Worm (Caenorhabditis elegans): ENCODE data around the gene C16C8.12.
"Not testable (repeated sequence)": the region's sequence is repeated elsewhere in the genome, so short reads cannot be mapped to it uniquely, and the experiment has no call there.

Gene C16C8.12

DNA sequence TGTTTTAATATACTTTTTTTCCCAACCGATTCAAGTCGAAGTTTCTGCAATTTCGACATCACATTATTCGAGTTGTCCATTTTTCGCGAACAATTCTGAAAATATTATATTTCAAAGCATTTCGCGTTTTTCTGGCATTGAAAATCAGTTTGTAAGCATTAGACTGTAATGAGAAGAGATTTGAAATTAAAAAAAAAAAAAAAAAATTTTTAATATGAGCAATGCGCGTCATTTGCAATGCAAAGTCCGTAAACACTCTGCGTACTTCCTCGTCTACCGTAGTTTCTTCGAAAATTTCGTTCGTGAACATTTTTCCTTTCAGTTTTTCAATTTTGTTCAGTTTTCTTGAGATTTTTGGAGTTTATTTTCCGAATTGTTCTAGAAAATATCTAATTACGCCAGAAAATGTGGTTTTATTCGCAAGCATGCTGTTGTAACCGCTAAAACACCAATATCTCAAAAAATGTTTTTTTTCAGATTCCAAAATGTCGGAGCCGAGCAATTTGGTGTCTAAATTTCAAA lies 7.2 kb upstream of the C16C8.12 start, which contains the start of the genes C16C8.5 and C16C8.16:
C16C8.5 (minus strand) TSS at position 101 of the 522 bp plus-strand sequence.
C16C8.16 (plus strand) TSS at position 472 of the 522 bp plus-strand sequence.
- TF ChIP-seq lin-14 (GFP tag; optimal IDR thresholded peaks at IDR 0.05) (no peak), lsy-2 (tag; optimal IDR thresholded peaks at IDR 0.05) (no peak), efl-3 (GFP tag; optimal IDR thresholded peaks at IDR 0.05) (no peak)

DNA sequence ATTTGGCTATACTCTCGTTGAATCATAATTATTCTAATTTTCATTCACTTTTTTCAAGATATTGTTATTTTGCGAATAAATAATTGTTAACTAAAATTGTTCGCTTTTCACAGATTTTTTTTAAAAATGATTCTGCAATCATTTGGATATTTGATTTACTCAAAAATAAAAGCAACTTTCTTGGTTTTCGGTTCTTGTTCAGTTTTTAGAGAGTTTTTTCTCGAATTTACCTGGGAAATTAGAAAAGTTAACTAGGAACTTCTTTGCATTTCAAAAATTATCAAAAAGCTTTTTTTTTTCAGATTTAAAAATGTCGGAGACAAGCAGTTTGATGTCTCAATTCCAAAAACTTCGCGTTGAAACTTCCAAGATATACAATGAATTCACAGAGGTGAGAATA lies 5.9 kb upstream of the C16C8.12 start, which contains the start of the genes C16C8.20 and gldi-6:
C16C8.20 (plus strand) TSS at position 301 of the 400 bp plus-strand sequence.
gldi-6 (plus strand) TSS at position 301 of the 400 bp plus-strand sequence.
- TF ChIP-seq lin-39 (tag; optimal IDR thresholded peaks at IDR 0.05), result no peak

DNA sequence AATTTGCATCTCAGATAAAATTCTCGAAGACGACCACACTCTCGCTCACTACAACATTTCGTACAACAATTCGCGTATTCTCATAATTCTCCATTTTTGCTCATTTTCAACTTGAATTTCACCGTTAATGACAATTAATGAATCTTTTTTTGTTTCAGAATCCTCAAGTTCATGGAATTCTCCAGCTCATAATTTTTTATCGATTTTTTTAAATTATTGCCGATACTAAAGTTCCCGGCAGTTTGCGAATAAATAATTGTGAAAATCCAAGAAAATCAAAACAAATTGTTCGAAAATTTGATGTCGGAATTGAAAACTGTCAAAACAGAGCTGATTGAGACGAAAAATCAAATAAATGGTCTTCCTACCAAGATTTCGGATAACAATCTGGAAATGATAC lies 4.6 kb upstream of the C16C8.12 start, which contains the start of gene C16C8.21:
C16C8.21 (plus strand) TSS at position 301 of the 400 bp plus-strand sequence.
- no peak for TF ChIP-seq fkh-10 (GFP tag; optimal IDR thresholded peaks at IDR 0.05)

- TF ChIP-seq lin-15B (tag; optimal IDR thresholded peaks at IDR 0.05) (no peak), C16A3.4 (tag; optimal IDR thresholded peaks at IDR 0.05) (no peak), efl-3 (GFP tag; optimal IDR thresholded peaks at IDR 0.05) (no peak), egl-27 (tag; optimal IDR thresholded peaks at IDR 0.05) (no peak), lir-3 (tag; optimal IDR thresholded peaks at IDR 0.05; ENCODE audit: poor library complexity) (no peak), alr-1 (tag; optimal IDR thresholded peaks at IDR 0.05; ENCODE audit: borderline replicate concordance) (no peak), nhr-11 (tag; optimal IDR thresholded peaks at IDR 0.05) (no peak), vab-15 (tag; optimal IDR thresholded peaks at IDR 0.05) (no peak), efl-1 (optimal IDR thresholded peaks at IDR 0.05) (no peak), efl-1 (GFP tag; optimal IDR thresholded peaks at IDR 0.05 in 1 of 2) (no peak), fkh-4 (tag; optimal IDR thresholded peaks at IDR 0.05; ENCODE audit: borderline replicate concordance) (no peak), fkh-10 (GFP tag; optimal IDR thresholded peaks at IDR 0.05) (no peak), nhr-28 (tag; optimal IDR thresholded peaks at IDR 0.05) (no peak), elt-2 (tag; optimal IDR thresholded peaks at IDR 0.05) (no peak), F16B12.6 (tag; optimal IDR thresholded peaks at IDR 0.05) (no peak), nhr-47 (tag; optimal IDR thresholded peaks at IDR 0.05) (no peak)
Observed at ce11 chrII:3448776-3449280, 3.7 kb upstream of the C16C8.12 start, which contains the start of gene C16C8.25. C16C8.25 (plus strand) TSS chrII:3449230.

- TF ChIP-seq lin-14 (GFP tag; optimal IDR thresholded peaks at IDR 0.05); unc-86 (tag; optimal IDR thresholded peaks at IDR 0.05); pag-3 (tag; optimal IDR thresholded peaks at IDR 0.05; ENCODE audit: borderline replicate concordance, insufficient read depth): not testable (repeated sequence)
Observed at ce11 chrII:3449514-3449913, 3.0 kb upstream of the C16C8.12 start, which contains the start of gene C16C8.14. C16C8.14 (plus strand) TSS chrII:3449814.

- TF ChIP-seq egl-27 (tag; optimal IDR thresholded peaks at IDR 0.05) (no peak), ets-5 (GFP tag; IDR thresholded peaks at IDR 0.05) (no peak), hlh-4 (tag; optimal IDR thresholded peaks at IDR 0.05) (no peak), swsn-7 (tag; optimal IDR thresholded peaks at IDR 0.05) (no peak), tlp-1 (tag; optimal IDR thresholded peaks at IDR 0.05) (no peak), nhr-19 (GFP tag; conservative IDR thresholded peaks at IDR 0.05) (no peak), sptf-1 (tag; optimal IDR thresholded peaks at IDR 0.05) (no peak), jun-1 (tag; optimal IDR thresholded peaks at IDR 0.05) (no peak), nhr-84 (tag; optimal IDR thresholded peaks at IDR 0.05) (no peak), dsc-1 (tag; optimal IDR thresholded peaks at IDR 0.05) (no peak), C04F5.9 (tag; optimal IDR thresholded peaks at IDR 0.05) (no peak), lin-39 (tag; optimal IDR thresholded peaks at IDR 0.05) (no peak), ceh-88 (GFP tag; IDR thresholded peaks at IDR 0.05) (no peak), xbp-1 (tag; optimal IDR thresholded peaks at IDR 0.05) (no peak), aha-1 (tag; optimal IDR thresholded peaks at IDR 0.05) (no peak), Y116A8C.19 (tag; optimal IDR thresholded peaks at IDR 0.05; ENCODE audit: borderline replicate concordance) (no peak), unc-86 (tag; optimal IDR thresholded peaks at IDR 0.05) (no peak), vab-15 (tag; optimal IDR thresholded peaks at IDR 0.05) (no peak), efl-3 (GFP tag; optimal IDR thresholded peaks at IDR 0.05) (no peak)
Observed at ce11 chrII:3453521-3453920, 1.0 kb downstream of the C16C8.12 start, which contains the start of gene C16C8.11. C16C8.11 (plus strand) TSS chrII:3453708.
